Fruit fly (Drosophila melanogaster) whole organism, embryonic: ENCODE data around the gene CG31924.

Source experiments
- Antp ChIP-seq: fragments of 200-800 bp; sonication (Bioruptor generic); optimal IDR thresholded peaks from 3 replicates; lab custom pipeline; 2016; ENCODE audit warnings: missing biosample characterization, missing genetic modification characterization
- Bteb2 ChIP-seq: fragments of 200-800 bp; sonication (Bioruptor generic); optimal IDR thresholded peaks from 2 replicates; lab custom pipeline; 2016; ENCODE audit warnings: missing biosample characterization, missing genetic modification characterization
- CG10654 ChIP-seq: fragments of 200-800 bp; sonication (Bioruptor generic); optimal IDR thresholded peaks from 2 replicates; lab custom pipeline; 2016; ENCODE audit warnings: missing biosample characterization, missing genetic modification characterization
- CG11093 ChIP-seq: fragments of 200-800 bp; sonication (Bioruptor generic); IDR thresholded peaks from 3 replicates; pipeline ENCODE4 v1.3.6; 2022; ENCODE audit warnings: missing biosample characterization, missing genetic modification characterization
- CG11398 ChIP-seq: fragments of 200-800 bp; sonication (Bioruptor generic); optimal IDR thresholded peaks from 2 replicates; lab custom pipeline; 2016; ENCODE audit warnings: missing biosample characterization, missing genetic modification characterization
- CG11504 ChIP-seq: fragments of 200-800 bp; sonication (Bioruptor generic); optimal IDR thresholded peaks from 3 replicates; lab custom pipeline; 2019; ENCODE audit warnings: missing biosample characterization, mild to moderate bottlenecking, missing genetic modification characterization, moderate library complexity
- CG11696 ChIP-seq: fragments of 200-800 bp; sonication (Bioruptor generic); IDR thresholded peaks from 2 replicates; pipeline ENCODE4 v1.3.6; 2022; ENCODE audit warnings: missing biosample characterization, missing genetic modification characterization
- CG13296 ChIP-seq: fragments of 200-800 bp; sonication (Bioruptor generic); optimal IDR thresholded peaks from 3 replicates; lab custom pipeline; 2018; ENCODE audit warnings: missing biosample characterization, mild to moderate bottlenecking, missing genetic modification characterization
- CG15073 ChIP-seq: fragments of 200-800 bp; sonication (Bioruptor generic); optimal IDR thresholded peaks from 2 replicates; lab custom pipeline; 2016; ENCODE audit warnings: missing biosample characterization, missing genetic modification characterization
- CG15479 ChIP-seq: fragments of 200-800 bp; sonication (Bioruptor generic); optimal IDR thresholded peaks from 3 replicates; lab custom pipeline; 2019; ENCODE audit warnings: missing biosample characterization, mild to moderate bottlenecking, missing genetic modification characterization, moderate library complexity
- CG1603 ChIP-seq: fragments of 200-800 bp; sonication (Bioruptor generic); optimal IDR thresholded peaks from 2 replicates; lab custom pipeline; 2019; ENCODE audit warnings: missing biosample characterization, mild to moderate bottlenecking, missing genetic modification characterization, moderate library complexity
- CG17186 ChIP-seq: fragments of 200-800 bp; sonication (Bioruptor generic); optimal IDR thresholded peaks from 3 replicates; lab custom pipeline; 2017; ENCODE audit warnings: missing biosample characterization, missing genetic modification reagents, missing genetic modification characterization
- CG18011 ChIP-seq: fragments of 200-800 bp; sonication (Bioruptor generic); optimal IDR thresholded peaks from 2 replicates; lab custom pipeline; 2017; ENCODE audit warnings: missing biosample characterization, missing genetic modification characterization, mild to moderate bottlenecking, moderate library complexity, missing genotype
- CG18262 ChIP-seq: fragments of 200-800 bp; optimal IDR thresholded peaks from 3 replicates; lab custom pipeline; 2019; ENCODE audit warnings: missing biosample characterization, mild to moderate bottlenecking, missing genetic modification characterization, moderate library complexity
- CG2199 ChIP-seq: fragments of 200-800 bp; sonication (Bioruptor generic); IDR thresholded peaks from 3 replicates; pipeline ENCODE4 v1.3.6; 2022; ENCODE audit warnings: missing biosample characterization, missing genetic modification characterization
- CG5953 ChIP-seq: fragments of 200-800 bp; sonication (Bioruptor generic); IDR thresholded peaks from 2 replicates; pipeline ENCODE4 v1.3.6; 2022; ENCODE audit warnings: missing biosample characterization, missing genetic modification characterization
- CG6272 ChIP-seq: fragments of 200-800 bp; sonication (Bioruptor generic); IDR thresholded peaks from 2 replicates; pipeline ENCODE4 v1.3.6; 2022; ENCODE audit warnings: missing biosample characterization, missing genetic modification characterization
- CG6854 ChIP-seq: fragments of 200-800 bp; sonication (Bioruptor generic); optimal IDR thresholded peaks from 3 replicates; lab custom pipeline; 2017; ENCODE audit warnings: missing biosample characterization, mild to moderate bottlenecking, missing genetic modification characterization
- CG9437 ChIP-seq: fragments of 200-800 bp; sonication (Bioruptor generic); optimal IDR thresholded peaks from 2 replicates; lab custom pipeline; 2018; ENCODE audit warnings: missing biosample characterization, mild to moderate bottlenecking, missing genetic modification characterization
- CG9727 ChIP-seq: fragments of 200-800 bp; sonication (Bioruptor generic); optimal IDR thresholded peaks from 3 replicates; lab custom pipeline; 2017; ENCODE audit warnings: missing biosample characterization, mild to moderate bottlenecking, missing genetic modification characterization
- CG9876 ChIP-seq: fragments of 200-800 bp; sonication (Bioruptor generic); optimal IDR thresholded peaks from 2 replicates; lab custom pipeline; 2016; ENCODE audit warnings: missing biosample characterization, missing genetic modification characterization
- Chrac-16 ChIP-seq: fragments of 200-800 bp; sonication (Bioruptor generic); optimal IDR thresholded peaks from 3 replicates; lab custom pipeline; 2016; ENCODE audit warnings: missing biosample characterization, missing genetic modification characterization
- D ChIP-seq, 2 experiments: fragments of 200-800 bp in 1 of 2; fragments of >200 bp in 1 of 2; sonication (Bioruptor generic) in 1 of 2; optimal IDR thresholded peaks; 2 replicates in 1 of 2; 3 replicates in 1 of 2; lab custom pipeline; 2017; ENCODE audit warnings: mild to moderate bottlenecking in 1 of 2, missing biosample characterization in 1 of 2, missing genetic modification characterization in 1 of 2, missing genetic modification reagents in 1 of 2
- Dfd ChIP-seq, 2 experiments: fragments of >200 bp; optimal IDR thresholded peaks; 2 replicates each; lab custom pipeline; 2017; ENCODE audit warnings: missing biosample characterization in 2 of 2, missing genetic modification characterization in 2 of 2
- Dref ChIP-seq: fragments of 200-800 bp; sonication (Bioruptor generic); IDR thresholded peaks from 2 replicates; pipeline ENCODE4 v1.3.6; 2022; ENCODE audit warnings: missing biosample characterization, missing genetic modification characterization
- Gsc ChIP-seq: fragments of 200-800 bp; sonication (Bioruptor generic); IDR thresholded peaks from 2 replicates; pipeline ENCODE4 v1.3.6; 2022; ENCODE audit warnings: missing biosample characterization, missing genetic modification characterization
- HLHmδ ChIP-seq: fragments of 200-800 bp; sonication (Bioruptor generic); optimal IDR thresholded peaks from 2 replicates; lab custom pipeline; 2018; ENCODE audit warnings: missing biosample characterization, mild to moderate bottlenecking, missing genetic modification characterization, moderate library complexity
- Nf-YB ChIP-seq: fragments of 200-800 bp; sonication (Bioruptor generic); optimal IDR thresholded peaks from 3 replicates; lab custom pipeline; 2019; ENCODE audit warnings: missing biosample characterization, mild to moderate bottlenecking, missing genetic modification characterization, moderate library complexity
- Nf-YC ChIP-seq: fragments of 200-800 bp; optimal IDR thresholded peaks from 3 replicates; lab custom pipeline; 2019; ENCODE audit warnings: missing biosample characterization, mild to moderate bottlenecking, missing genetic modification characterization, moderate library complexity
- Six4 ChIP-seq: fragments of 200-800 bp; sonication (Bioruptor generic); optimal IDR thresholded peaks from 2 replicates; lab custom pipeline; 2016; ENCODE audit warnings: missing biosample characterization, missing genetic modification characterization
- TFAM ChIP-seq: fragments of 200-800 bp; sonication (Bioruptor generic); optimal IDR thresholded peaks from 2 replicates; lab custom pipeline; 2017; ENCODE audit warnings: missing biosample characterization, missing genetic modification characterization, inconsistent platforms
- Taf1 ChIP-seq: fragments of 200-800 bp; sonication (Bioruptor generic); IDR thresholded peaks from 2 replicates; pipeline ENCODE4 v1.3.6; 2022; ENCODE audit warnings: missing biosample characterization, missing genetic modification characterization
- Tbp ChIP-seq: fragments of >200 bp; optimal IDR thresholded peaks from 2 replicates; lab custom pipeline; 2018; ENCODE audit warnings: missing biosample characterization, missing genetic modification characterization
- ab ChIP-seq: fragments of 200-800 bp; sonication (Bioruptor generic); optimal IDR thresholded peaks from 2 replicates; lab custom pipeline; 2016; ENCODE audit warnings: missing biosample characterization, missing genetic modification characterization
- bigmax ChIP-seq: fragments of 200-800 bp; sonication (Bioruptor generic); optimal IDR thresholded peaks from 2 replicates; lab custom pipeline; 2018; ENCODE audit warnings: missing biosample characterization, mild to moderate bottlenecking, missing genetic modification characterization
- dm ChIP-seq: fragments of 200-800 bp; sonication (Bioruptor generic); optimal IDR thresholded peaks from 3 replicates; lab custom pipeline; 2016; ENCODE audit warnings: missing biosample characterization, missing genetic modification characterization
- dmrt11E ChIP-seq: fragments of 200-800 bp; sonication (Bioruptor generic); optimal IDR thresholded peaks from 3 replicates; lab custom pipeline; 2018; ENCODE audit warnings: missing biosample characterization, mild to moderate bottlenecking, missing genetic modification characterization, moderate library complexity
- fd102C ChIP-seq: fragments of 200-800 bp; sonication (Bioruptor generic); optimal IDR thresholded peaks from 2 replicates; lab custom pipeline; 2018; ENCODE audit warnings: missing biosample characterization, mild to moderate bottlenecking, missing genetic modification characterization, moderate library complexity
- fd64A ChIP-seq: fragments of 200-800 bp; sonication (Bioruptor generic); optimal IDR thresholded peaks from 3 replicates; lab custom pipeline; 2018; ENCODE audit warnings: missing biosample characterization, mild to moderate bottlenecking, missing genetic modification characterization
- fu2 ChIP-seq: fragments of 200-800 bp; sonication (Bioruptor generic); optimal IDR thresholded peaks from 2 replicates; lab custom pipeline; 2016; ENCODE audit warnings: missing biosample characterization, missing genetic modification characterization
- grn ChIP-seq: fragments of 200-800 bp; sonication (Bioruptor generic); optimal IDR thresholded peaks from 3 replicates; lab custom pipeline; 2017; ENCODE audit warnings: missing biosample characterization, missing genetic modification characterization
- gro ChIP-seq: fragments of 200-800 bp; sonication (Bioruptor generic); optimal IDR thresholded peaks from 2 replicates; lab custom pipeline; 2016; ENCODE audit warnings: missing biosample characterization, missing genetic modification characterization
- ham ChIP-seq: fragments of 200-800 bp; sonication (Bioruptor generic); IDR thresholded peaks from 2 replicates; pipeline ENCODE4 v1.3.6; 2022; ENCODE audit warnings: missing biosample characterization, missing genetic modification characterization
- odd ChIP-seq: fragments of 200-800 bp; sonication (Bioruptor generic); optimal IDR thresholded peaks from 2 replicates; lab custom pipeline; 2017; ENCODE audit warnings: missing biosample characterization, mild to moderate bottlenecking, missing genetic modification characterization
- onecut ChIP-seq: fragments of 200-800 bp; sonication (Bioruptor generic); IDR thresholded peaks from 2 replicates; pipeline ENCODE4 v1.3.6; 2022; ENCODE audit warnings: missing biosample characterization, missing genetic modification characterization
- pros ChIP-seq: fragments of 200-800 bp; sonication (Bioruptor generic); optimal IDR thresholded peaks from 3 replicates; lab custom pipeline; 2019; ENCODE audit warnings: missing biosample characterization, mild to moderate bottlenecking, missing genetic modification characterization, moderate library complexity
- schlank ChIP-seq: fragments of 200-800 bp; sonication (Bioruptor generic); optimal IDR thresholded peaks from 2 replicates; lab custom pipeline; 2018; ENCODE audit warnings: missing biosample characterization, mild to moderate bottlenecking, missing genetic modification characterization
- seq ChIP-seq: fragments of 200-800 bp; sonication (Bioruptor generic); IDR thresholded peaks from 2 replicates; pipeline ENCODE4 v1.3.6; 2022; ENCODE audit warnings: missing biosample characterization, missing genetic modification characterization
- sima ChIP-seq: fragments of 200-800 bp; sonication (Bioruptor generic); optimal IDR thresholded peaks from 2 replicates; lab custom pipeline; 2016; ENCODE audit warnings: missing biosample characterization, missing genetic modification characterization
- tap ChIP-seq: fragments of 200-800 bp; optimal IDR thresholded peaks from 3 replicates; lab custom pipeline; 2019; ENCODE audit warnings: missing biosample characterization, mild to moderate bottlenecking, missing genetic modification characterization, moderate library complexity

Gene CG31924

dm6 chr2L:1333828-1334227 is 20.9 kb downstream of the CG31924 start, which contains the start of gene CG5440:
TSS of gene CG5440 (plus strand) at chr2L:1334128.
- TF ChIP-seq Taf1 (no peak), fd64A (GFP tag; lab: Kevin White, UChicago) (no peak), Tbp (no peak), CG13296 (GFP tag; lab: Kevin White, UChicago) (no peak), Nf-YC (tag; lab: Kevin White, UChicago) (no peak), CG18262 (tag; lab: Kevin White, UChicago) (no peak), Dfd (GFP tag; optimal IDR thresholded peaks at IDR 0.05; lab: Kevin White, UChicago) (no peak), CG2199 (GFP tag; lab: Robert Waterston, UW) (no peak)

dm6 chr2L:1328861-1329260 is 25.9 kb downstream of the CG31924 start, which contains the start of gene a5:
TSS of gene a5 (plus strand) at chr2L:1329161.
- TF ChIP-seq D (optimal IDR thresholded peaks at IDR 0.05; lab: Kevin White, UChicago): no peak
- no peak for TF ChIP-seq D (GFP tag; optimal IDR thresholded peaks at IDR 0.05; lab: Kevin White, UChicago)
- TF ChIP-seq CG11504 (tag; lab: Kevin White, UChicago): no peak
- no peak for TF ChIP-seq CG6272 (GFP tag; lab: Robert Waterston, UW)
- TF ChIP-seq gro (GFP tag; lab: Kevin White, UChicago): no peak
- TF ChIP-seq CG5953: no peak
- no peak for TF ChIP-seq seq (GFP tag; lab: Robert Waterston, UW)
- TF ChIP-seq Six4 (GFP tag; lab: Kevin White, UChicago): no peak
- TF ChIP-seq Bteb2 (GFP tag; lab: Kevin White, UChicago): no peak
- no peak for TF ChIP-seq TFAM (GFP tag; lab: Kevin White, UChicago)
- no peak for TF ChIP-seq grn (GFP tag; lab: Kevin White, UChicago)
- no peak for TF ChIP-seq CG11696 (GFP tag; lab: Robert Waterston, UW)
- TF ChIP-seq schlank (tag; lab: Kevin White, UChicago): no peak
- no peak for TF ChIP-seq CG10654 (GFP tag; lab: Kevin White, UChicago)
- TF ChIP-seq fu2 (GFP tag; lab: Kevin White, UChicago): no peak
- no peak for TF ChIP-seq Dref (GFP tag; lab: Robert Waterston, UW)
- no peak for TF ChIP-seq tap (tag; lab: Kevin White, UChicago)
- TF ChIP-seq CG9727: no peak
- no peak for TF ChIP-seq bigmax (GFP tag; lab: Kevin White, UChicago)

- TF ChIP-seq Gsc (GFP tag; lab: Robert Waterston, UW) (no peak), dmrt11E (no peak), CG11093 (GFP tag; lab: Robert Waterston, UW) (no peak), CG11398 (GFP tag; lab: Kevin White, UChicago) (no peak), Chrac-16 (GFP tag; lab: Kevin White, UChicago) (no peak), CG18011 (GFP tag; lab: Kevin White, UChicago) (no peak), CG9437 (GFP tag; lab: Kevin White, UChicago) (no peak), CG11504 (tag; lab: Kevin White, UChicago) (peak; percentile 63), Nf-YB (no peak), odd (no peak), onecut (GFP tag; lab: Robert Waterston, UW) (no peak), CG6854 (no peak), HLHmδ (no peak), CG9876 (no peak), CG15073 (no peak), CG1603 (tag; lab: Kevin White, UChicago) (peak; percentile 53), CG15479 (GFP tag; lab: Kevin White, UChicago) (no peak), pros (GFP tag; lab: Kevin White, UChicago) (no peak), ham (GFP tag; lab: Robert Waterston, UW) (no peak), dm (GFP tag; lab: Kevin White, UChicago) (no peak), Antp (peak; percentile 44), fd102C (no peak), CG17186 (no peak), ab (GFP tag; lab: Kevin White, UChicago) (no peak), sima (no peak)
These were observed 38.3 kb downstream of the CG31924 start for dm6 chr2L:1316422-1316821.
